Worm (Caenorhabditis elegans): ENCODE measurements around the gene dyn-1.

The dyn-1 gene

ce11 chrX:15536017-15536416 is 32.7 kb upstream of the dyn-1 start:
- TF ChIP-seq lin-15B (tag; optimal IDR thresholded peaks at IDR 0.05) (no peak), tbx-2 (tag; optimal IDR thresholded peaks at IDR 0.05) (no peak), ztf-4 (tag; optimal IDR thresholded peaks at IDR 0.05) (no peak), ceh-16 (tag; optimal IDR thresholded peaks at IDR 0.05) (no peak), pha-4 (tag; optimal IDR thresholded peaks at IDR 0.05) (no peak), ama-1 (optimal IDR thresholded peaks at IDR 0.05) (no peak), nfya-1 (tag; optimal IDR thresholded peaks at IDR 0.05; ENCODE audit: insufficient read depth) (no peak), egl-27 (tag; optimal IDR thresholded peaks at IDR 0.05) (no peak), ZK546.5 (tag; optimal IDR thresholded peaks at IDR 0.05) (no peak), nhr-12 (tag; optimal IDR thresholded peaks at IDR 0.05) (no peak), mdl-1 (tag; optimal IDR thresholded peaks at IDR 0.05) (no peak), nhr-77 (tag; optimal IDR thresholded peaks at IDR 0.05) (no peak)

- TF ChIP-seq daf-12 (tag; optimal IDR thresholded peaks at IDR 0.05): no peak
- TF ChIP-seq egl-27 (tag; optimal IDR thresholded peaks at IDR 0.05): no peak
- TF ChIP-seq lin-39 (tag; optimal IDR thresholded peaks at IDR 0.05): no peak
- no peak for TF ChIP-seq R02D3.7 (tag; optimal IDR thresholded peaks at IDR 0.05)
- TF ChIP-seq mml-1 (tag; optimal IDR thresholded peaks at IDR 0.05): no peak
- no peak for TF ChIP-seq unc-62 (GFP tag; optimal IDR thresholded peaks at IDR 0.05)
- no peak for TF ChIP-seq zag-1 (tag; optimal IDR thresholded peaks at IDR 0.05)
- TF ChIP-seq aly-2 (tag; optimal IDR thresholded peaks at IDR 0.05): no peak
- TF ChIP-seq fkh-2 (tag; optimal IDR thresholded peaks at IDR 0.05): no peak
- no peak for TF ChIP-seq fos-1 (tag; optimal IDR thresholded peaks at IDR 0.05)
- TF ChIP-seq pqm-1 (tag; optimal IDR thresholded peaks at IDR 0.05): no peak
- no peak for TF ChIP-seq ceh-9 (tag; optimal IDR thresholded peaks at IDR 0.05)
Observed at ce11 chrX:15537362-15537761, 31.3 kb upstream of the dyn-1 start, which contains the start of the genes olrn-1 and C02C6.14. TSS of gene olrn-1 (plus strand) at chrX:15537662. TSS of gene C02C6.14 (plus strand) at chrX:15537665.

- TF ChIP-seq zag-1 (tag; optimal IDR thresholded peaks at IDR 0.05) (no peak), nhr-77 (tag; optimal IDR thresholded peaks at IDR 0.05) (no peak), ama-1 (optimal IDR thresholded peaks at IDR 0.05) (no peak), pqm-1 (tag; optimal IDR thresholded peaks at IDR 0.05) (no peak), lsy-12 (tag; optimal IDR thresholded peaks at IDR 0.05) (no peak), ceh-9 (tag; optimal IDR thresholded peaks at IDR 0.05) (no peak), aly-2 (tag; optimal IDR thresholded peaks at IDR 0.05) (no peak), fkh-2 (tag; optimal IDR thresholded peaks at IDR 0.05) (no peak), elt-2 (tag; optimal IDR thresholded peaks at IDR 0.05) (no peak), mdl-1 (tag; optimal IDR thresholded peaks at IDR 0.05) (no peak), egl-5 (tag; optimal IDR thresholded peaks at IDR 0.05) (no peak)
Observed at ce11 chrX:15539299-15539698, 29.4 kb upstream of the dyn-1 start.

ce11 chrX:15541437-15541836 is 27.3 kb upstream of the dyn-1 start:
- TF ChIP-seq ztf-11 (tag; optimal IDR thresholded peaks at IDR 0.05): no peak
- no peak for TF ChIP-seq mdl-1 (tag; optimal IDR thresholded peaks at IDR 0.05)
- TF ChIP-seq R02D3.7 (tag; optimal IDR thresholded peaks at IDR 0.05): no peak
- no peak for TF ChIP-seq nfya-1 (tag; optimal IDR thresholded peaks at IDR 0.05; ENCODE audit: insufficient read depth)
- TF ChIP-seq nhr-77 (tag; optimal IDR thresholded peaks at IDR 0.05): no peak
- no peak for TF ChIP-seq ama-1 (optimal IDR thresholded peaks at IDR 0.05)
- TF ChIP-seq nhr-11 (tag; optimal IDR thresholded peaks at IDR 0.05): no peak
- no peak for TF ChIP-seq lin-15B (tag; optimal IDR thresholded peaks at IDR 0.05)
- no peak for TF ChIP-seq ceh-28 (tag; optimal IDR thresholded peaks at IDR 0.05)
- no peak for TF ChIP-seq egl-5 (tag; optimal IDR thresholded peaks at IDR 0.05)
- TF ChIP-seq eor-1 (tag; optimal IDR thresholded peaks at IDR 0.05): no peak
- TF ChIP-seq ZK546.5 (tag; optimal IDR thresholded peaks at IDR 0.05): no peak
- TF ChIP-seq jun-1 (tag; optimal IDR thresholded peaks at IDR 0.05): no peak
- no peak for TF ChIP-seq nhr-25 (tag; optimal IDR thresholded peaks at IDR 0.05)
- no peak for TF ChIP-seq fkh-10 (GFP tag; optimal IDR thresholded peaks at IDR 0.05)
- TF ChIP-seq fos-1 (tag; optimal IDR thresholded peaks at IDR 0.05): no peak
- no peak for TF ChIP-seq zag-1 (tag; optimal IDR thresholded peaks at IDR 0.05)

- TF ChIP-seq pqm-1 (tag; optimal IDR thresholded peaks at IDR 0.05) (peak; percentile 78), jun-1 (tag; optimal IDR thresholded peaks at IDR 0.05) (peak; percentile 33), fos-1 (tag; optimal IDR thresholded peaks at IDR 0.05) (no peak), aly-2 (tag; optimal IDR thresholded peaks at IDR 0.05) (no peak), pha-4 (tag; optimal IDR thresholded peaks at IDR 0.05) (no peak), elt-2 (tag; optimal IDR thresholded peaks at IDR 0.05) (peak; percentile 74), nhr-43 (tag; optimal IDR thresholded peaks at IDR 0.05; ENCODE audit: poor library complexity, severe bottlenecking) (no peak), sea-2 (GFP tag; optimal IDR thresholded peaks at IDR 0.05) (no peak), mml-1 (tag; optimal IDR thresholded peaks at IDR 0.05) (no peak), nhr-11 (tag; optimal IDR thresholded peaks at IDR 0.05) (no peak), ceh-16 (tag; optimal IDR thresholded peaks at IDR 0.05) (no peak), nhr-25 (tag; optimal IDR thresholded peaks at IDR 0.05) (no peak), nhr-77 (tag; optimal IDR thresholded peaks at IDR 0.05) (no peak)
Observed at ce11 chrX:15544671-15545070, 24.0 kb upstream of the dyn-1 start.

Data from whole organism, L3 larva.